Fruit fly (Drosophila melanogaster) whole organism, embryonic: ENCODE measurements around the gene CG43439.

Experiments used
- Asciz ChIP-seq: fragments of 200-800 bp; sonication (Bioruptor generic); optimal IDR thresholded peaks from 2 replicates; lab custom pipeline; 2017; ENCODE audit warnings: missing biosample characterization, mild to moderate bottlenecking, missing genetic modification characterization, missing genetic modification reagents
- CG1024 ChIP-seq: fragments of 200-800 bp; sonication (Bioruptor generic); IDR thresholded peaks from 2 replicates; pipeline ENCODE4 v1.3.6; 2022; ENCODE audit warnings: missing biosample characterization, missing genetic modification characterization
- CG10321 ChIP-seq: fragments of 200-800 bp; sonication (Bioruptor generic); IDR thresholded peaks from 2 replicates; pipeline ENCODE4 v1.3.6; 2022; ENCODE audit warnings: missing biosample characterization, missing genetic modification characterization
- CG10366 ChIP-seq: fragments of 200-800 bp; sonication (Bioruptor generic); IDR thresholded peaks from 2 replicates; pipeline ENCODE4 v1.3.6; 2022; ENCODE audit warnings: missing biosample characterization, missing genetic modification characterization
- CG11398 ChIP-seq: fragments of 200-800 bp; sonication (Bioruptor generic); optimal IDR thresholded peaks from 2 replicates; lab custom pipeline; 2016; ENCODE audit warnings: missing biosample characterization, missing genetic modification characterization
- CG11504 ChIP-seq: fragments of 200-800 bp; sonication (Bioruptor generic); optimal IDR thresholded peaks from 3 replicates; lab custom pipeline; 2019; ENCODE audit warnings: missing biosample characterization, mild to moderate bottlenecking, missing genetic modification characterization, moderate library complexity
- CG12942 ChIP-seq: fragments of 200-800 bp; sonication (Bioruptor generic); optimal IDR thresholded peaks from 3 replicates; lab custom pipeline; 2016; ENCODE audit warnings: missing biosample characterization, missing genetic modification characterization
- CG16863 ChIP-seq: fragments of 200-800 bp; sonication (Bioruptor generic); optimal IDR thresholded peaks from 3 replicates; lab custom pipeline; 2016; ENCODE audit warnings: missing biosample characterization, missing genetic modification characterization
- CG17361 ChIP-seq: fragments of 200-800 bp; sonication (Bioruptor generic); IDR thresholded peaks from 3 replicates; pipeline ENCODE4 v1.3.6; 2022; ENCODE audit warnings: missing biosample characterization, missing genetic modification characterization
- CG17802 ChIP-seq: fragments of 200-800 bp; sonication (Bioruptor generic); optimal IDR thresholded peaks from 2 replicates; lab custom pipeline; 2018; ENCODE audit warnings: missing biosample characterization, mild to moderate bottlenecking, missing genetic modification characterization, moderate library complexity
- CG2875 ChIP-seq: fragments of 200-800 bp; sonication (Bioruptor generic); optimal IDR thresholded peaks from 2 replicates; lab custom pipeline; 2017; ENCODE audit warnings: missing biosample characterization, mild to moderate bottlenecking, missing genetic modification characterization, missing genetic modification reagents
- CG3847 ChIP-seq: fragments of 200-800 bp; sonication (Bioruptor generic); IDR thresholded peaks from 2 replicates; pipeline ENCODE4 v1.3.6; 2022; ENCODE audit warnings: missing biosample characterization, missing genetic modification characterization
- CG4282 ChIP-seq: fragments of 200-800 bp; sonication (Bioruptor generic); optimal IDR thresholded peaks from 2 replicates; lab custom pipeline; 2016; ENCODE audit warnings: missing biosample characterization, missing genetic modification characterization
- CG43689 ChIP-seq: fragments of 200-800 bp; sonication (Bioruptor generic); IDR thresholded peaks from 2 replicates; pipeline ENCODE4 v1.3.6; 2022; ENCODE audit warnings: missing biosample characterization, missing genetic modification characterization
- CG4820 ChIP-seq: fragments of 200-800 bp; sonication (Bioruptor generic); optimal IDR thresholded peaks from 3 replicates; lab custom pipeline; 2016; ENCODE audit warnings: missing biosample characterization, missing genetic modification characterization
- CG4854 ChIP-seq: fragments of 200-800 bp; sonication (Bioruptor generic); optimal IDR thresholded peaks from 2 replicates; lab custom pipeline; 2016; ENCODE audit warnings: missing biosample characterization, missing genetic modification characterization, inconsistent platforms
- CG5953 ChIP-seq: fragments of 200-800 bp; sonication (Bioruptor generic); IDR thresholded peaks from 2 replicates; pipeline ENCODE4 v1.3.6; 2022; ENCODE audit warnings: missing biosample characterization, missing genetic modification characterization
- CG6175 ChIP-seq: fragments of 200-800 bp; sonication (Bioruptor generic); IDR thresholded peaks from 3 replicates; pipeline ENCODE4 v1.3.6; 2022; ENCODE audit warnings: missing biosample characterization, missing genetic modification characterization
- CG7357 ChIP-seq: fragments of 200-800 bp; sonication (Bioruptor generic); IDR thresholded peaks from 3 replicates; pipeline ENCODE4 v1.3.6; 2022; ENCODE audit warnings: missing biosample characterization, missing genetic modification characterization
- CG9215 ChIP-seq: fragments of 200-800 bp; sonication (Bioruptor generic); IDR thresholded peaks from 2 replicates; pipeline ENCODE4 v1.3.6; 2022; ENCODE audit warnings: missing biosample characterization, missing genetic modification characterization
- CHES-1-like ChIP-seq: fragments of 200-800 bp; sonication (Bioruptor generic); optimal IDR thresholded peaks from 2 replicates; lab custom pipeline; 2016; ENCODE audit warnings: missing biosample characterization, missing genetic modification characterization
- Doc3 ChIP-seq: fragments of 200-800 bp; sonication (Bioruptor generic); IDR thresholded peaks from 3 replicates; pipeline ENCODE4 v1.3.6; 2022; ENCODE audit warnings: missing biosample characterization, missing genetic modification characterization; ENCODE audit not compliant: partially characterized antibody
- HHEX ChIP-seq: fragments of 200-800 bp; sonication (Bioruptor generic); optimal IDR thresholded peaks from 3 replicates; lab custom pipeline; 2017; ENCODE audit warnings: missing biosample characterization, mild to moderate bottlenecking, missing genetic modification characterization, missing genetic modification reagents
- HLH4C ChIP-seq: fragments of 200-800 bp; sonication (Bioruptor generic); IDR thresholded peaks from 3 replicates; pipeline ENCODE4 v1.3.6; 2022; ENCODE audit warnings: missing biosample characterization, missing genetic modification characterization; ENCODE audit not compliant: partially characterized antibody
- Jarid2 ChIP-seq: fragments of 200-800 bp; sonication (Bioruptor generic); optimal IDR thresholded peaks from 3 replicates; lab custom pipeline; 2017; ENCODE audit warnings: mild to moderate bottlenecking, missing biosample characterization, missing genetic modification reagents, missing genetic modification characterization
- Mad ChIP-seq: fragments of 200-800 bp; sonication (Bioruptor generic); optimal IDR thresholded peaks from 2 replicates; lab custom pipeline; 2016; ENCODE audit warnings: missing biosample characterization, missing genetic modification characterization
- Max ChIP-seq: fragments of 200-800 bp; sonication (Bioruptor generic); optimal IDR thresholded peaks from 2 replicates; lab custom pipeline; 2016; ENCODE audit warnings: missing biosample characterization, mild to moderate bottlenecking, missing genetic modification characterization
- Myb ChIP-seq: fragments of 200-800 bp; sonication (Bioruptor generic); optimal IDR thresholded peaks from 2 replicates; lab custom pipeline; 2016; ENCODE audit warnings: missing biosample characterization, missing genetic modification characterization
- NFAT ChIP-seq: fragments of 200-800 bp; sonication (Bioruptor generic); IDR thresholded peaks from 2 replicates; pipeline ENCODE4 v1.3.6; 2022; ENCODE audit warnings: missing biosample characterization, missing genetic modification characterization
- Opbp ChIP-seq: fragments of 200-800 bp; sonication (Bioruptor generic); IDR thresholded peaks from 3 replicates; pipeline ENCODE4 v1.3.6; 2022; ENCODE audit warnings: missing biosample characterization, missing genetic modification characterization; ENCODE audit not compliant: partially characterized antibody
- Sry-β ChIP-seq: fragments of 200-800 bp; sonication (Bioruptor generic); optimal IDR thresholded peaks from 2 replicates; lab custom pipeline; 2018; ENCODE audit warnings: missing biosample characterization, mild to moderate bottlenecking, missing genetic modification characterization, moderate library complexity
- Ssrp ChIP-seq: fragments of 200-800 bp; sonication (Bioruptor generic); optimal IDR thresholded peaks from 2 replicates; lab custom pipeline; 2018; ENCODE audit warnings: missing biosample characterization, mild to moderate bottlenecking, missing genetic modification characterization, moderate library complexity
- az2 ChIP-seq: fragments of 200-800 bp; sonication (Bioruptor generic); optimal IDR thresholded peaks from 3 replicates; lab custom pipeline; 2016; ENCODE audit warnings: missing biosample characterization, missing genetic modification characterization
- exex ChIP-seq: fragments of 200-800 bp; sonication (Bioruptor generic); optimal IDR thresholded peaks from 4 replicates; lab custom pipeline; 2018; ENCODE audit warnings: missing biosample characterization, mild to moderate bottlenecking, missing genetic modification characterization, moderate library complexity
- gfzf ChIP-seq: fragments of 200-800 bp; sonication (Bioruptor generic); optimal IDR thresholded peaks from 2 replicates; lab custom pipeline; 2016; ENCODE audit warnings: missing biosample characterization, mild to moderate bottlenecking, missing genetic modification characterization, moderate library complexity
- hkb ChIP-seq, 2 experiments: fragments of 200-800 bp in 1 of 2; fragments of >200 bp in 1 of 2; sonication (Bioruptor generic) in 1 of 2; IDR thresholded peaks in 1 of 2; optimal IDR thresholded peaks in 1 of 2; 2 replicates each; pipeline versions ENCODE4 v1.3.6 to Lab custom; 2017 to 2022; ENCODE audit warnings: missing biosample characterization in 1 of 2, missing genetic modification characterization in 1 of 2
- kay ChIP-seq: fragments of 200-800 bp; sonication (Bioruptor generic); optimal IDR thresholded peaks from 2 replicates; lab custom pipeline; 2016; ENCODE audit warnings: missing biosample characterization, missing genetic modification characterization
- maf-S ChIP-seq: fragments of 200-800 bp; sonication (Bioruptor generic); optimal IDR thresholded peaks from 2 replicates; lab custom pipeline; 2016; ENCODE audit warnings: missing biosample characterization, missing genetic modification characterization
- nmo ChIP-seq: fragments of 200-800 bp; sonication (Bioruptor generic); optimal IDR thresholded peaks from 2 replicates; lab custom pipeline; 2018; ENCODE audit warnings: missing biosample characterization, mild to moderate bottlenecking, missing genetic modification characterization, moderate library complexity
- onecut ChIP-seq: fragments of 200-800 bp; sonication (Bioruptor generic); IDR thresholded peaks from 2 replicates; pipeline ENCODE4 v1.3.6; 2022; ENCODE audit warnings: missing biosample characterization, missing genetic modification characterization
- p53 ChIP-seq: fragments of 200-800 bp; sonication (Bioruptor generic); optimal IDR thresholded peaks from 2 replicates; lab custom pipeline; 2016; ENCODE audit warnings: missing biosample characterization, missing genetic modification characterization
- psq ChIP-seq: fragments of 200-800 bp; sonication (Bioruptor generic); optimal IDR thresholded peaks from 2 replicates; lab custom pipeline; 2017; ENCODE audit warnings: missing biosample characterization, missing genetic modification characterization
- repo ChIP-seq: fragments of 200-800 bp; sonication (Bioruptor generic); optimal IDR thresholded peaks from 2 replicates; lab custom pipeline; 2016; ENCODE audit warnings: missing biosample characterization, missing genetic modification characterization
- shn ChIP-seq: fragments of 200-800 bp; sonication (Bioruptor generic); optimal IDR thresholded peaks from 3 replicates; lab custom pipeline; 2016; ENCODE audit warnings: missing biosample characterization, missing genetic modification characterization
- sisA ChIP-seq: fragments of 200-800 bp; sonication (Bioruptor generic); IDR thresholded peaks from 2 replicates; pipeline ENCODE4 v1.3.6; 2022; ENCODE audit warnings: missing biosample characterization, missing genetic modification characterization
- slou ChIP-seq: fragments of 200-800 bp; sonication (Bioruptor generic); optimal IDR thresholded peaks from 3 replicates; lab custom pipeline; 2016; ENCODE audit warnings: missing biosample characterization, missing genetic modification characterization
- tin ChIP-seq: fragments of 200-800 bp; sonication (Bioruptor generic); optimal IDR thresholded peaks from 3 replicates; lab custom pipeline; 2016; ENCODE audit warnings: missing biosample characterization, missing genetic modification characterization
- usp ChIP-seq: fragments of >200 bp; optimal IDR thresholded peaks from 2 replicates; lab custom pipeline; 2017; ENCODE audit warnings: missing biosample characterization, missing genetic modification characterization
- zfh2 ChIP-seq: fragments of 200-800 bp; sonication (Bioruptor generic); optimal IDR thresholded peaks from 2 replicates; lab custom pipeline; 2016; ENCODE audit warnings: missing biosample characterization, missing genetic modification characterization

The CG43439 gene

DNA sequence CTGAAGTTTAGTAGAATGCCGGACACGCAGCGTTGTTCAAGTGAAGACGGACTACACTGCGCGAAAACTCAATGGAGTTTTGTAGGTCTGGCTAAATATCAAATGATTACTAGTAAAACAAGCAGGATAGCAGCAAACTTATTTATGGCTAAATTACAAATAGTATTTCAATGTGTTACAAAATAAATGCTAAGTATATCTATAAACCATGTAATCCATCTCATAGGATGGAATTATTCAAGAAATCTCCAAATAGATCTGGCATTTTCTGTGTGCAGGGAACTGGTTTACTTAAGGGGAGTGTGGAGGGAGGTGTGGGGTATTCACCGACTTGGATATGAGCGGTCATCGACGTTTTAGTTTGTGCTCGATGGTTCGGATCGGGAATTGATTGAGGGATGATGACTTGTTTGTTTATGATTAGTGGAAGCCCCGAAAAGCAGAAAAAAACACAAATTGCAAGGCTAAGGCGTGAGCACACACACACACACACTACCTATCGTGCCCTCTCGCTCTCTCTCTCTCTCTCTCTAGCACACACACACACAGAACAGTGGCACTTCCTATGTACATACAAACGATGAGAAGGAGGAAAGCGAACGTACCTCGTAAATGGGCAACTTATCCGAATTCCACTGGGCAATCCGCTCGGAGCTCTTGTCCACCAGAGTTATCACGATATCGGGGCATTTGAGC is 20.4 kb downstream of the CG43439 start (continued):
- TF ChIP-seq CG4820 (GFP tag; lab: Kevin White, UChicago) (peak; percentile 83), CG6175 (GFP tag; lab: Robert Waterston, UW) (no peak; the same call in 2 of the 3 replicates), tin (GFP tag; lab: Kevin White, UChicago) (peak; percentile 80), CG16863 (peak; percentile 80), kay (GFP tag; lab: Kevin White, UChicago) (peak; percentile 66), onecut (GFP tag; lab: Robert Waterston, UW) (peak; percentile 53), Asciz (GFP tag; lab: Kevin White, UChicago) (peak; percentile 65), shn (peak; percentile 68), exex (tag; lab: Kevin White, UChicago) (no peak), Max (GFP tag; lab: Kevin White, UChicago) (peak; percentile 59), CG43689 (GFP tag; lab: Robert Waterston, UW) (0 out of 2 replicates have a peak, but pooled peaks have one; percentile 30), NFAT (GFP tag; lab: Robert Waterston, UW) (0 out of 2 replicates have a peak, but pooled peaks have one; percentile 37), HHEX (GFP tag; lab: Kevin White, UChicago) (peak; percentile 82), Ssrp (tag; lab: Kevin White, UChicago) (peak; percentile 83), sisA (peak; percentile 72), CG4854 (peak; percentile 71), CG1024 (GFP tag; lab: Robert Waterston, UW) (0 out of 2 replicates have a peak, but pooled peaks have one; percentile 48), CG10366 (GFP tag; lab: Robert Waterston, UW) (peak; percentile 67), az2 (GFP tag; lab: Kevin White, UChicago) (peak; percentile 85), Jarid2 (GFP tag; lab: Kevin White, UChicago) (no peak), slou (GFP tag; lab: Kevin White, UChicago) (peak; percentile 21), CG5953 (GFP tag; lab: Robert Waterston, UW) (peak; percentile 35; the same call in 1 of the 2 replicates), CG17361 (GFP tag; lab: Robert Waterston, UW) (peak; percentile 80), CG2875 (GFP tag; lab: Kevin White, UChicago) (peak; percentile 79), repo (GFP tag; lab: Kevin White, UChicago) (peak; percentile 71), p53 (GFP tag; lab: Kevin White, UChicago) (peak; percentile 35), CG10321 (no peak; the same call in 1 of the 2 replicates), Opbp (GFP tag; lab: Robert Waterston, UW) (no peak), CG7357 (peak; percentile 75; the same call in 2 of the 3 replicates), Sry-β (GFP tag; lab: Kevin White, UChicago) (peak; percentile 34), CG3847 (peak; percentile 77), zfh2 (GFP tag; lab: Kevin White, UChicago) (peak; percentile 60), CG17802 (tag; lab: Kevin White, UChicago) (peak; percentile 49), psq (GFP tag; lab: Kevin White, UChicago) (no peak), HLH4C (no peak), gfzf (no peak), CG4282 (GFP tag; lab: Kevin White, UChicago) (no peak), usp (GFP tag; lab: Kevin White, UChicago) (no peak), CG12942 (peak; percentile 69), Mad (GFP tag; lab: Kevin White, UChicago) (peak; percentile 71), hkb (optimal IDR thresholded peaks at IDR 0.05; lab: Kevin White, UChicago) (no peak), hkb (GFP tag; IDR thresholded peaks at IDR 0.05; lab: Robert Waterston, UW) (peak; percentile 70; the same call in 1 of the 2 replicates), CG11398 (GFP tag; lab: Kevin White, UChicago) (peak; percentile 63), CG9215 (GFP tag; lab: Robert Waterston, UW) (peak; percentile 58; the same call in 1 of the 2 replicates), Myb (peak; percentile 63), CG11504 (tag; lab: Kevin White, UChicago) (peak; percentile 86), nmo (GFP tag; lab: Kevin White, UChicago) (peak; percentile 86), CHES-1-like (GFP tag; lab: Kevin White, UChicago) (peak; percentile 76), maf-S (GFP tag; lab: Kevin White, UChicago) (peak; percentile 60), Doc3 (GFP tag; lab: Robert Waterston, UW) (no peak)
